Worm (Caenorhabditis elegans) whole organism, L2 larva: ENCODE data around the gene hir-1.

ENCODE experiments used
- C34F6.9 ChIP-seq: fragments of 150-350 bp; optimal IDR thresholded peaks from 2 replicates; lab custom pipeline; 2014; ENCODE audit warnings: missing biosample characterization, missing genetic modification characterization
- F13H6.1 ChIP-seq: sonication (generic microtip); optimal IDR thresholded peaks from 2 replicates; lab custom pipeline; 2016; ENCODE audit warnings: missing genetic modification characterization, missing compliant biosample characterization
- R02D3.7 ChIP-seq: fragments of 150-350 bp; optimal IDR thresholded peaks from 2 replicates; lab custom pipeline; 2014; ENCODE audit warnings: missing biosample characterization, missing genetic modification characterization
- alr-1 ChIP-seq: fragments of 150-350 bp; optimal IDR thresholded peaks from 2 replicates; lab custom pipeline; 2014; ENCODE audit warnings: missing biosample characterization, missing genetic modification characterization
- aly-2 ChIP-seq: fragments of 150-350 bp; optimal IDR thresholded peaks from 2 replicates; lab custom pipeline; 2014; ENCODE audit warnings: missing biosample characterization, missing genetic modification characterization
- blmp-1 ChIP-seq: sonication (generic microtip); optimal IDR thresholded peaks from 2 replicates; lab custom pipeline; 2017; ENCODE audit warnings: missing genetic modification characterization, mild to moderate bottlenecking, missing compliant biosample characterization, antibody characterized with exemption, moderate library complexity; ENCODE audit not compliant: insufficient read depth
- ceh-16 ChIP-seq: fragments of 150-350 bp; optimal IDR thresholded peaks from 2 replicates; lab custom pipeline; 2014; ENCODE audit warnings: missing biosample characterization, missing genetic modification characterization
- ceh-82 ChIP-seq: fragments of 150-350 bp; optimal IDR thresholded peaks from 2 replicates; lab custom pipeline; 2014; ENCODE audit warnings: missing biosample characterization, missing genetic modification characterization
- crh-2 ChIP-seq: sonication (generic microtip); optimal IDR thresholded peaks from 2 replicates; lab custom pipeline; 2017; ENCODE audit warnings: missing biosample characterization, missing genetic modification characterization
- egl-27 ChIP-seq: sonication (generic microtip); optimal IDR thresholded peaks from 3 replicates; lab custom pipeline; 2017; ENCODE audit warnings: missing biosample characterization, missing genetic modification reagents, missing genetic modification characterization
- elt-1 ChIP-seq: fragments of 150-350 bp; optimal IDR thresholded peaks from 2 replicates; lab custom pipeline; 2014; ENCODE audit warnings: missing biosample characterization, missing genetic modification characterization
- fos-1 ChIP-seq: fragments of 150-350 bp; optimal IDR thresholded peaks from 2 replicates; lab custom pipeline; 2014; ENCODE audit warnings: missing biosample characterization, missing genetic modification characterization
- gmeb-1 ChIP-seq: fragments of 150-350 bp; optimal IDR thresholded peaks from 2 replicates; lab custom pipeline; 2014; ENCODE audit warnings: missing biosample characterization, missing genetic modification characterization
- lin-11 ChIP-seq: fragments of 150-350 bp; sonication (generic microtip); optimal IDR thresholded peaks from 2 replicates; lab custom pipeline; 2014; ENCODE audit warnings: missing biosample characterization, missing genetic modification characterization, inconsistent platforms, mixed read lengths
- lin-13 ChIP-seq: fragments of 150-350 bp; optimal IDR thresholded peaks from 2 replicates; lab custom pipeline; 2014; ENCODE audit warnings: missing biosample characterization, missing genetic modification reagents, missing genetic modification characterization
- lin-39 ChIP-seq: fragments of 150-350 bp; optimal IDR thresholded peaks from 2 replicates; lab custom pipeline; 2014; ENCODE audit warnings: missing biosample characterization, missing genetic modification reagents, missing genetic modification characterization
- mab-5 ChIP-seq: fragments of 150-350 bp; optimal IDR thresholded peaks from 2 replicates; lab custom pipeline; 2014; ENCODE audit warnings: missing biosample characterization, missing genetic modification characterization
- mbf-1 ChIP-seq: sonication (generic microtip); optimal IDR thresholded peaks from 2 replicates; lab custom pipeline; 2017; ENCODE audit warnings: missing biosample characterization, missing genetic modification characterization
- mdl-1 ChIP-seq, 2 experiments: fragments of 150-350 bp in 1 of 2; sonication (generic microtip) in 1 of 2; optimal IDR thresholded peaks; 2 replicates each; lab custom pipeline; 2017; ENCODE audit warnings: missing biosample characterization in 2 of 2, missing genetic modification characterization in 2 of 2
- nhr-10 ChIP-seq: sonication (generic microtip); optimal IDR thresholded peaks from 2 replicates; lab custom pipeline; 2017; ENCODE audit warnings: missing biosample characterization, missing genetic modification characterization
- nhr-11 ChIP-seq: fragments of 150-350 bp; optimal IDR thresholded peaks from 2 replicates; lab custom pipeline; 2014; ENCODE audit warnings: missing biosample characterization, missing genetic modification characterization
- nhr-12 ChIP-seq: fragments of 150-350 bp; optimal IDR thresholded peaks from 2 replicates; lab custom pipeline; 2014; ENCODE audit warnings: missing biosample characterization, missing genetic modification characterization
- nhr-129 ChIP-seq: fragments of 150-350 bp; optimal IDR thresholded peaks from 2 replicates; lab custom pipeline; 2014; ENCODE audit warnings: missing biosample characterization, missing genetic modification characterization
- nhr-23 ChIP-seq: fragments of 150-350 bp; optimal IDR thresholded peaks from 2 replicates; lab custom pipeline; 2014; ENCODE audit warnings: missing biosample characterization, missing genetic modification reagents, missing genetic modification characterization
- nhr-237 ChIP-seq: fragments of 150-350 bp; optimal IDR thresholded peaks from 2 replicates; lab custom pipeline; 2014; ENCODE audit warnings: missing biosample characterization, missing genetic modification characterization
- peb-1 ChIP-seq: fragments of 150-350 bp; optimal IDR thresholded peaks from 2 replicates; lab custom pipeline; 2014; ENCODE audit warnings: missing biosample characterization, missing genetic modification characterization
- skn-1 ChIP-seq: sonication (generic microtip); optimal IDR thresholded peaks from 2 replicates; lab custom pipeline; 2017; ENCODE audit warnings: missing biosample characterization, missing genetic modification characterization
- sma-3 ChIP-seq: sonication (generic microtip); optimal IDR thresholded peaks from 2 replicates; lab custom pipeline; 2016; ENCODE audit warnings: missing genetic modification reagents, missing genetic modification characterization, missing compliant biosample characterization
- sma-9 ChIP-seq, 2 experiments: fragments of 150-350 bp in 1 of 2; sonication (generic microtip) in 1 of 2; optimal IDR thresholded peaks; 2 replicates each; lab custom pipeline; 2014 to 2016; ENCODE audit warnings: missing genetic modification characterization in 2 of 2, mild to moderate bottlenecking in 1 of 2, missing biosample characterization in 1 of 2, missing compliant biosample characterization in 1 of 2, missing genetic modification reagents in 1 of 2, moderate library complexity in 1 of 2
- snpc-4 ChIP-seq: fragments of 150-350 bp; optimal IDR thresholded peaks from 2 replicates; lab custom pipeline; 2014; ENCODE audit warnings: missing biosample characterization, missing genetic modification characterization
- unc-55 ChIP-seq: fragments of 150-350 bp; sonication (generic microtip); optimal IDR thresholded peaks from 3 replicates; lab custom pipeline; 2014; ENCODE audit warnings: missing biosample characterization, missing genetic modification reagents, missing genetic modification characterization
- zag-1 ChIP-seq: fragments of 150-350 bp; optimal IDR thresholded peaks from 2 replicates; lab custom pipeline; 2014; ENCODE audit warnings: missing biosample characterization, missing genetic modification characterization
- ztf-11 ChIP-seq: sonication (generic microtip); optimal IDR thresholded peaks from 2 replicates; lab custom pipeline; 2017; ENCODE audit warnings: missing biosample characterization, missing genetic modification characterization
- ztf-4 ChIP-seq: fragments of 150-350 bp; optimal IDR thresholded peaks from 2 replicates; lab custom pipeline; 2014; ENCODE audit warnings: missing biosample characterization, missing genetic modification characterization

The hir-1 gene

DNA sequence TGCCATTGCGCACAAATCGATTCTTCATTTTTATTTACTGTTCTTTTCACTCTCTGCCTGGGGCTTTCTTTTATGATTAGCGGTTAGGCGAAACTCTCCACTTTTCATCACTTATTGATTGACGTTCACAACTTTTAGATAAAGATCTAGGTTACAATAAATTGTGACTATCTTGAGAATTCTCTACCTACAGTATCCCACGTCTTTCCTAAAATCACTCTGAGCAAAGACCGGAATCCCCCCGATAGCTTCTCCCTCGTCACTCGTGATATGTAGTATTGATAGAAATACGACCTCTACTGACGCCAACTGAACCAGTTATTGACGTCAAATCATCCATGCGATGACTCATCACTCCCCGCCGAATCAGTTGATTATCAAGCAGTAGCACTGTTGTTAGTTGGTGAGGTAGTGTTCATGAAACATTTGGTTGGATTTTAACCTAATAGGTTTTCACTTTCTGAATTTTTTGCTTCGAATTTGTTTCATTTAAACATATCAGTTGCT is at the start of gene hir-1:
Gene hir-1, plus strand, starts transcription at position 405 of the 507 bp plus-strand sequence.
- no peak for TF ChIP-seq nhr-237 (tag; lab: Kevin White, UChicago)
- peak; percentile 30 for TF ChIP-seq blmp-1
- peak; percentile 47 for TF ChIP-seq fos-1 (tag; lab: Kevin White, UChicago)
- peak; percentile 24 for TF ChIP-seq sma-3 (GFP tag; lab: Kevin White, UChicago)
- TF ChIP-seq ztf-11 (tag; lab: Kevin White, UChicago): no peak
- peak; percentile 19 for TF ChIP-seq nhr-129 (tag; lab: Kevin White, UChicago)
- TF ChIP-seq, all 48 proteins: peak for 4

DNA sequence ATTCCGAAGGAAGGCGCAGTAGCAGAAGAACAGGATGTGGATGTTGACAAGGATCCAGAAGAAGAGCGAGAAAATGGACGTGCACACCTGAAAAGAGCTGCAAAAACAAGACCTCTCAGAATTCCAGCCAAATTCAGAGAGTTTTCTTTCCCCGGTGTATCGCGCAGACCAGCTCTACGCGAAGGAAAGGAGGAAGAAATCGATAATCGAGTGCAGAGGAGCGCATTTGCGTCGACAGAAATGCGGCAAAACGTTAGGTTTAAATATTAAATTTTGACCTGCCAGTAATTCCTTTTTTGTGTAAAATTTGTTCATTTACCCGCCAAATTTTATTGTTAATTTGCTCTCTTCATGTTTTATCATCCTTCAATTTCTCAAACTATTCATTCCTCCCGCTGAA is 44.2 kb upstream of the hir-1 start:
- TF ChIP-seq unc-55 (GFP tag; lab: Kevin White, UChicago): peak; percentile 20
- no peak for TF ChIP-seq aly-2 (tag; lab: Kevin White, UChicago)

DNA sequence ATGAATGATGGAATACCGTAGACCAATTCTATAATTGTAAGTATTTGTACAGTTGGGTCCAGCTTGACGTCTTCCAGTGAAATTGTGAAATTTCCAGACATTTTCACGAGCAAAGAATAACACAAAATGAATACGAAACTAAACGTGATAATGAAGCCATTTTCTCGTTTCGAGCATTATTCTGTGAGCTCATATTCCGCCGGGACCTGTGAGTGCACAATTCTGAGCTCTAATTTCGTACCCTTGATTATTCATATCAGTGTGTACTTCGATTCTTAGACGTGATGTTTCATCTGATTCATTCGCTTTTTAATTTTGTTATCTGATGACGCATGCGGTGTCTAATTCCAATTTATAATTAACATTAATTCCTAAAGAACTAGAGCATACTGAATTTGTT is 39.6 kb upstream of the hir-1 start, which contains the start of gene srg-66:
Gene srg-66, minus strand, starts transcription at position 101 of the 400 bp plus-strand sequence.
- TF ChIP-seq ztf-4 (tag; lab: Kevin White, UChicago): no peak
- TF ChIP-seq F13H6.1: no peak
- no peak for TF ChIP-seq C34F6.9 (tag; lab: Kevin White, UChicago)
- TF ChIP-seq sma-9 (GFP tag; optimal IDR thresholded peaks at IDR 0.05; lab: Kevin White, UChicago): no peak
- no peak for TF ChIP-seq sma-9 (tag; optimal IDR thresholded peaks at IDR 0.05; lab: Kevin White, UChicago)

DNA sequence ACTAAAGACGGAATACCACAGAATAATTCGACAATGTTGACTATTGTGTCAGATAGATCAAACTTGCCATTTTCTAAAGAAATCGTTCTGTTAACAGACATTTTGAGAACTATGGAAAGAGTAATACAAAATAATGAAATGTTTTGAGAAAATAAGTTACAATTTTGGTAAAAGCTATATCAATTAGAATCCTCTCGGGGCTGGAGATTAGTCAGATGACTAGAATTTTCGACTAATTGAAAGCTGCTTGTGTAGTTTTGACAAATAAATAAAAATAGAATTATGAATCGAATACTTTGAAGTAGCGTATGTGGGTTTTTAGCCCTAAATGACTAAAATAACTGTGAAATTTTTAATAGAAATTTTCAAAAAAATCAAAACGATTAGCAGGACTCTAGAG is 37.1 kb upstream of the hir-1 start, which contains the start of gene srg-65:
Gene srg-65, minus strand, starts transcription at position 101 of the 400 bp plus-strand sequence.
- TF ChIP-seq lin-13 (GFP tag; lab: Kevin White, UChicago) (no peak), nhr-10 (tag; lab: Kevin White, UChicago) (no peak), peb-1 (tag; lab: Kevin White, UChicago) (no peak), nhr-129 (tag; lab: Kevin White, UChicago) (no peak), C34F6.9 (tag; lab: Kevin White, UChicago) (no peak), elt-1 (tag; lab: Kevin White, UChicago) (no peak), nhr-11 (tag; lab: Kevin White, UChicago) (no peak), lin-39 (no peak), crh-2 (tag; lab: Kevin White, UChicago) (no peak), aly-2 (tag; lab: Kevin White, UChicago) (no peak), zag-1 (tag; lab: Kevin White, UChicago) (no peak), gmeb-1 (tag; lab: Kevin White, UChicago) (no peak), lin-11 (no peak), nhr-23 (tag; lab: Kevin White, UChicago) (no peak), sma-9 (GFP tag; optimal IDR thresholded peaks at IDR 0.05; lab: Kevin White, UChicago) (no peak), sma-9 (tag; optimal IDR thresholded peaks at IDR 0.05; lab: Kevin White, UChicago) (no peak)

DNA sequence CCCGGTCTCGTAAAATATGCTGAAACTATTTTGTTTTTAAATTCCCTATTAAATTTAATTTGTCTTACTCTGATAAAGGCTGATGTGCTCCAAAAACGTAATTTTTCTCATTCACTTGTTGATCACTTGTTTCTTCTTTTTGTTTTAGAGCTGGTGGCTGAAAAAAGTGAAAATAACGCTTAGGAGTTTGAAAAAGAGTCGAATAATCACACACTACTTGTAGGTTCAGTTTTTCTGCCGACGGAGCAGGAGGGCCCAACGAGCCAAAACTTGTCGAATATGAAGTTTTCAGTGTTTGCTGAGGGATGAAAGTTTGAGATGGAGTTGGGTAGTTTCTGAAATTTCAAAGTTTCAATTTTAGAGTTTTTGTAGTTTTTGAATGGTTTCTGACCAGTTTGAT is 34.8 kb upstream of the hir-1 start:
- TF ChIP-seq skn-1 (tag; lab: Kevin White, UChicago) (no peak), mdl-1 (tag; optimal IDR thresholded peaks at IDR 0.05; lab: Kevin White, UChicago) (no peak), nhr-129 (tag; lab: Kevin White, UChicago) (no peak), mab-5 (tag; lab: Kevin White, UChicago) (no peak), ztf-4 (tag; lab: Kevin White, UChicago) (no peak), nhr-23 (tag; lab: Kevin White, UChicago) (no peak), nhr-12 (tag; lab: Kevin White, UChicago) (no peak), lin-13 (GFP tag; lab: Kevin White, UChicago) (no peak), ceh-16 (tag; lab: Kevin White, UChicago) (no peak), ceh-82 (tag; lab: Kevin White, UChicago) (no peak), snpc-4 (tag; lab: Kevin White, UChicago) (no peak), nhr-237 (tag; lab: Kevin White, UChicago) (no peak), mbf-1 (tag; lab: Kevin White, UChicago) (no peak), peb-1 (tag; lab: Kevin White, UChicago) (no peak), F13H6.1 (no peak), alr-1 (no peak), R02D3.7 (no peak), egl-27 (tag; lab: Kevin White, UChicago) (no peak), elt-1 (tag; lab: Kevin White, UChicago) (no peak)
